1 fruit fly cellular context compared by ENCODE assay signal in genomic region chr3R:6467646-6468350, dm6.
TF ChIP-seq lines count a peak whose summit lies in the region.

No protein-coding gene starts in this region.

TF ChIP-seq in whole organism, embryonic, 481 proteins besides CTCF, POLR2A, EP300 and RAD21 (continued from another document and continues in another):
- no peak for TF ChIP-seq ERR (GFP tag; optimal IDR thresholded peaks at IDR 0.05; lab: Kevin White, UChicago)
- no peak for TF ChIP-seq CG1024 (GFP tag; IDR thresholded peaks at IDR 0.05; lab: Robert Waterston, UW)
- no peak for TF ChIP-seq Dip2 (GFP tag; IDR thresholded peaks at IDR 0.05; lab: Robert Waterston, UW)
- no peak for TF ChIP-seq CG9876 (GFP tag; optimal IDR thresholded peaks at IDR 0.05; lab: Kevin White, UChicago)
- TF ChIP-seq CG18011 (GFP tag; optimal IDR thresholded peaks at IDR 0.05; lab: Kevin White, UChicago), result no peak
- TF ChIP-seq toy (GFP tag; IDR thresholded peaks at IDR 0.05; lab: Robert Waterston, UW), result no peak
- no peak for TF ChIP-seq mirr (GFP tag; optimal IDR thresholded peaks at IDR 0.05; lab: Kevin White, UChicago)
- TF ChIP-seq chn (GFP tag; optimal IDR thresholded peaks at IDR 0.05; lab: Kevin White, UChicago), result no peak
- no peak for TF ChIP-seq CG18476 (GFP tag; optimal IDR thresholded peaks at IDR 0.05; lab: Kevin White, UChicago)
- TF ChIP-seq mld (GFP tag; IDR thresholded peaks at IDR 0.05; lab: Robert Waterston, UW; ENCODE audit: partially characterized antibody), result no peak
- peak; percentile 31; the same call in 1 of the 3 replicates for TF ChIP-seq CG17361 (GFP tag; IDR thresholded peaks at IDR 0.05; lab: Robert Waterston, UW)
- no peak for TF ChIP-seq cwo (GFP tag; optimal IDR thresholded peaks at IDR 0.05; lab: Kevin White, UChicago)
- no peak for TF ChIP-seq CG14014 (GFP tag; IDR thresholded peaks at IDR 0.05; lab: Robert Waterston, UW)
- TF ChIP-seq CG33557 (GFP tag; optimal IDR thresholded peaks at IDR 0.05; lab: Kevin White, UChicago), result peak; percentile 53
- TF ChIP-seq ato (GFP tag; IDR thresholded peaks at IDR 0.05; lab: Robert Waterston, UW; ENCODE audit: partially characterized antibody), result no peak
- peak; percentile 64 for TF ChIP-seq CG30403 (GFP tag; optimal IDR thresholded peaks at IDR 0.05; lab: Kevin White, UChicago)
- no peak for TF ChIP-seq Drgx (GFP tag; IDR thresholded peaks at IDR 0.05; lab: Robert Waterston, UW)
- no peak for TF ChIP-seq Nf-YA (GFP tag; IDR thresholded peaks at IDR 0.05; lab: Robert Waterston, UW)
- no peak for TF ChIP-seq bowl (GFP tag; IDR thresholded peaks at IDR 0.05; lab: Robert Waterston, UW)
- no peak for TF ChIP-seq CG6254 (GFP tag; optimal IDR thresholded peaks at IDR 0.05; lab: Kevin White, UChicago)
- no peak for TF ChIP-seq nau (GFP tag; optimal IDR thresholded peaks at IDR 0.05; lab: Kevin White, UChicago)
- no peak for TF ChIP-seq Bdp1 (GFP tag; optimal IDR thresholded peaks at IDR 0.05; lab: Kevin White, UChicago)
- no peak for TF ChIP-seq Max (GFP tag; optimal IDR thresholded peaks at IDR 0.05; lab: Kevin White, UChicago)
- no peak for TF ChIP-seq gce (GFP tag; IDR thresholded peaks at IDR 0.05; lab: Robert Waterston, UW)
- TF ChIP-seq Mad (GFP tag; optimal IDR thresholded peaks at IDR 0.05; lab: Kevin White, UChicago), result no peak
- TF ChIP-seq MTF-1 (GFP tag; optimal IDR thresholded peaks at IDR 0.05; lab: Kevin White, UChicago; ENCODE audit: borderline replicate concordance), result no peak
- no peak for TF ChIP-seq Tbp (GFP tag; optimal IDR thresholded peaks at IDR 0.05; lab: Kevin White, UChicago)
- TF ChIP-seq CG6765 (GFP tag; optimal IDR thresholded peaks at IDR 0.05; lab: Kevin White, UChicago), result no peak
- TF ChIP-seq CG3065 (GFP tag; optimal IDR thresholded peaks at IDR 0.05; lab: Kevin White, UChicago), result no peak
- TF ChIP-seq Hey (tag; optimal IDR thresholded peaks at IDR 0.05; lab: Kevin White, UChicago), result no peak
- no peak; the same call in 2 of the 3 replicates for TF ChIP-seq so (GFP tag; IDR thresholded peaks at IDR 0.05; lab: Robert Waterston, UW)
- TF ChIP-seq sisA (GFP tag; IDR thresholded peaks at IDR 0.05; lab: Robert Waterston, UW), result no peak
- peak; percentile 81 for TF ChIP-seq Sox102F (GFP tag; optimal IDR thresholded peaks at IDR 0.05; lab: Kevin White, UChicago)
- peak; percentile 82 for TF ChIP-seq grau (tag; optimal IDR thresholded peaks at IDR 0.05; lab: Kevin White, UChicago)
- no peak for TF ChIP-seq CG11696 (GFP tag; IDR thresholded peaks at IDR 0.05; lab: Robert Waterston, UW)
- no peak for TF ChIP-seq GATAe (GFP tag; conservative IDR thresholded peaks at IDR 0.05; lab: Robert Waterston, UW)
- TF ChIP-seq CG8924 (tag; optimal IDR thresholded peaks at IDR 0.05; lab: Kevin White, UChicago), result peak; percentile 62
- TF ChIP-seq Hr39 (optimal IDR thresholded peaks at IDR 0.05; lab: Kevin White, UChicago), result no peak
- no peak for TF ChIP-seq CG15073 (GFP tag; optimal IDR thresholded peaks at IDR 0.05; lab: Kevin White, UChicago)
- no peak for TF ChIP-seq HLHmδ (GFP tag; optimal IDR thresholded peaks at IDR 0.05; lab: Kevin White, UChicago)
- no peak for TF ChIP-seq BEAF-32 (GFP tag; optimal IDR thresholded peaks at IDR 0.05; lab: Kevin White, UChicago)
- peak; percentile 14 for TF ChIP-seq Fer2 (tag; optimal IDR thresholded peaks at IDR 0.05; lab: Kevin White, UChicago)
- peak; percentile 83 for TF ChIP-seq sd (tag; optimal IDR thresholded peaks at IDR 0.05; lab: Kevin White, UChicago)
- TF ChIP-seq exex (tag; optimal IDR thresholded peaks at IDR 0.05; lab: Kevin White, UChicago), result no peak
- no peak for TF ChIP-seq ham (GFP tag; IDR thresholded peaks at IDR 0.05; lab: Robert Waterston, UW)
- no peak for TF ChIP-seq wek (GFP tag; optimal IDR thresholded peaks at IDR 0.05; lab: Kevin White, UChicago)
- no peak for TF ChIP-seq CG8359 (GFP tag; optimal IDR thresholded peaks at IDR 0.05; lab: Kevin White, UChicago; ENCODE audit: borderline replicate concordance)
- TF ChIP-seq repo (GFP tag; optimal IDR thresholded peaks at IDR 0.05; lab: Kevin White, UChicago), result no peak
- TF ChIP-seq CG12104 (GFP tag; optimal IDR thresholded peaks at IDR 0.05; lab: Kevin White, UChicago), result no peak
- TF ChIP-seq ci (GFP tag; IDR thresholded peaks at IDR 0.05; lab: Robert Waterston, UW), result peak; percentile 54; the same call in 1 of the 3 replicates
- TF ChIP-seq D (optimal IDR thresholded peaks at IDR 0.05; lab: Kevin White, UChicago), result no peak
- no peak for TF ChIP-seq D (GFP tag; optimal IDR thresholded peaks at IDR 0.05; lab: Kevin White, UChicago)
- TF ChIP-seq zfh2 (GFP tag; optimal IDR thresholded peaks at IDR 0.05; lab: Kevin White, UChicago), result no peak
- peak; percentile 22; the same call in 1 of the 2 replicates for TF ChIP-seq CG31441 (GFP tag; IDR thresholded peaks at IDR 0.05; lab: Robert Waterston, UW)
- TF ChIP-seq CG9437 (GFP tag; optimal IDR thresholded peaks at IDR 0.05; lab: Kevin White, UChicago), result peak; percentile 56
- TF ChIP-seq CG8478 (optimal IDR thresholded peaks at IDR 0.05; lab: Kevin White, UChicago), result no peak
- TF ChIP-seq MBD-R2 (GFP tag; IDR thresholded peaks at IDR 0.05; lab: Robert Waterston, UW), result no peak
- peak; percentile 50 for TF ChIP-seq CG2875 (GFP tag; optimal IDR thresholded peaks at IDR 0.05; lab: Kevin White, UChicago)
- peak; percentile 47 for TF ChIP-seq CG1602 (GFP tag; optimal IDR thresholded peaks at IDR 0.05; lab: Kevin White, UChicago)
- no peak for TF ChIP-seq vnd (GFP tag; IDR thresholded peaks at IDR 0.05; lab: Robert Waterston, UW; ENCODE audit: partially characterized antibody)
- no peak for TF ChIP-seq Antp (GFP tag; optimal IDR thresholded peaks at IDR 0.05; lab: Kevin White, UChicago)
- TF ChIP-seq dpn (GFP tag; optimal IDR thresholded peaks at IDR 0.05; lab: Kevin White, UChicago), result peak in 1 of 2 experiments; percentile 51
- TF ChIP-seq lab (GFP tag; optimal IDR thresholded peaks at IDR 0.05; lab: Kevin White, UChicago), result no peak
- no peak for TF ChIP-seq CG6689 (GFP tag; IDR thresholded peaks at IDR 0.05; lab: Robert Waterston, UW)
- TF ChIP-seq psq (GFP tag; optimal IDR thresholded peaks at IDR 0.05; lab: Kevin White, UChicago), result no peak
- peak; percentile 19 for TF ChIP-seq CG8944 (GFP tag; optimal IDR thresholded peaks at IDR 0.05; lab: Kevin White, UChicago)
- no peak for TF ChIP-seq sna (GFP tag; IDR thresholded peaks at IDR 0.05; lab: Robert Waterston, UW; ENCODE audit: partially characterized antibody)
- no peak for TF ChIP-seq Chrac-16 (GFP tag; optimal IDR thresholded peaks at IDR 0.05; lab: Kevin White, UChicago)
- TF ChIP-seq her (GFP tag; optimal IDR thresholded peaks at IDR 0.05; lab: Kevin White, UChicago), result no peak
- no peak for TF ChIP-seq mam (GFP tag; optimal IDR thresholded peaks at IDR 0.05; lab: Kevin White, UChicago)
- no peak for TF ChIP-seq Asciz (GFP tag; optimal IDR thresholded peaks at IDR 0.05; lab: Kevin White, UChicago)
- no peak for TF ChIP-seq Neu2 (GFP tag; optimal IDR thresholded peaks at IDR 0.05; lab: Kevin White, UChicago; ENCODE audit: borderline replicate concordance)
- no peak for TF ChIP-seq CG6791 (GFP tag; IDR thresholded peaks at IDR 0.05; lab: Robert Waterston, UW; ENCODE audit: partially characterized antibody)
- no peak for TF ChIP-seq schlank (tag; optimal IDR thresholded peaks at IDR 0.05; lab: Kevin White, UChicago)
- TF ChIP-seq oc (tag; optimal IDR thresholded peaks at IDR 0.05; lab: Kevin White, UChicago), result peak; percentile 59
- no peak for TF ChIP-seq zen (tag; optimal IDR thresholded peaks at IDR 0.05; lab: Kevin White, UChicago)
- TF ChIP-seq CG4617 (GFP tag; optimal IDR thresholded peaks at IDR 0.05; lab: Kevin White, UChicago; ENCODE audit: borderline replicate concordance), result no peak
- TF ChIP-seq onecut (GFP tag; IDR thresholded peaks at IDR 0.05; lab: Robert Waterston, UW), result no peak
- no peak for TF ChIP-seq jigr1 (GFP tag; IDR thresholded peaks at IDR 0.05; lab: Robert Waterston, UW)
- no peak for TF ChIP-seq ara (GFP tag; IDR thresholded peaks at IDR 0.05; lab: Robert Waterston, UW)
- no peak for TF ChIP-seq fd96Cb (tag; optimal IDR thresholded peaks at IDR 0.05; lab: Kevin White, UChicago)
- TF ChIP-seq TFAM (GFP tag; optimal IDR thresholded peaks at IDR 0.05; lab: Kevin White, UChicago), result no peak
- peak; percentile 62 for TF ChIP-seq CG16863 (GFP tag; optimal IDR thresholded peaks at IDR 0.05; lab: Kevin White, UChicago)
- TF ChIP-seq CG4328 (GFP tag; optimal IDR thresholded peaks at IDR 0.05; lab: Kevin White, UChicago), result peak; percentile 14
- TF ChIP-seq CG14050 (GFP tag; IDR thresholded peaks at IDR 0.05; lab: Robert Waterston, UW), result no peak
- no peak for TF ChIP-seq zen2 (GFP tag; IDR thresholded peaks at IDR 0.05; lab: Robert Waterston, UW; ENCODE audit: partially characterized antibody)
- no peak for TF ChIP-seq CG15696 (tag; optimal IDR thresholded peaks at IDR 0.05; lab: Kevin White, UChicago)
- TF ChIP-seq CG6813 (GFP tag; optimal IDR thresholded peaks at IDR 0.05; lab: Kevin White, UChicago), result no peak
- no peak for TF ChIP-seq CG7372 (GFP tag; IDR thresholded peaks at IDR 0.05; lab: Robert Waterston, UW)
- no peak for TF ChIP-seq CG12769 (tag; optimal IDR thresholded peaks at IDR 0.05; lab: Kevin White, UChicago)
- no peak for TF ChIP-seq CG1647 (GFP tag; optimal IDR thresholded peaks at IDR 0.05; lab: Kevin White, UChicago)
- no peak for TF ChIP-seq CG12942 (GFP tag; optimal IDR thresholded peaks at IDR 0.05; lab: Kevin White, UChicago)
- TF ChIP-seq slbo (GFP tag; IDR thresholded peaks at IDR 0.05; lab: Robert Waterston, UW), result no peak
- no peak for TF ChIP-seq CG5245 (GFP tag; optimal IDR thresholded peaks at IDR 0.05; lab: Kevin White, UChicago)
- no peak for TF ChIP-seq Dref (GFP tag; IDR thresholded peaks at IDR 0.05; lab: Robert Waterston, UW)
- no peak for TF ChIP-seq tup (GFP tag; optimal IDR thresholded peaks at IDR 0.05; lab: Kevin White, UChicago)
- peak; percentile 51 for TF ChIP-seq Nf-YB (GFP tag; optimal IDR thresholded peaks at IDR 0.05; lab: Kevin White, UChicago)
- no peak for TF ChIP-seq ap (GFP tag; IDR thresholded peaks at IDR 0.05; lab: Robert Waterston, UW)
- TF ChIP-seq CG3163 (GFP tag; optimal IDR thresholded peaks at IDR 0.05; lab: Kevin White, UChicago), result no peak
- TF ChIP-seq CG31224 (GFP tag; IDR thresholded peaks at IDR 0.05; lab: Robert Waterston, UW), result no peak
- no peak for TF ChIP-seq CG6175 (GFP tag; IDR thresholded peaks at IDR 0.05; lab: Robert Waterston, UW)
- TF ChIP-seq Ssrp (tag; optimal IDR thresholded peaks at IDR 0.05; lab: Kevin White, UChicago), result peak; percentile 79
- TF ChIP-seq nmo (GFP tag; optimal IDR thresholded peaks at IDR 0.05; lab: Kevin White, UChicago), result peak; percentile 90
- TF ChIP-seq pzg (GFP tag; optimal IDR thresholded peaks at IDR 0.05; lab: Kevin White, UChicago), result no peak
- TF ChIP-seq Jarid2 (GFP tag; optimal IDR thresholded peaks at IDR 0.05; lab: Kevin White, UChicago), result no peak
- no peak for TF ChIP-seq CG15479 (GFP tag; optimal IDR thresholded peaks at IDR 0.05; lab: Kevin White, UChicago)
- no peak for TF ChIP-seq sqz (GFP tag; optimal IDR thresholded peaks at IDR 0.05; lab: Kevin White, UChicago)
- TF ChIP-seq amos (GFP tag; IDR thresholded peaks at IDR 0.05; lab: Robert Waterston, UW; ENCODE audit: partially characterized antibody), result no peak
- TF ChIP-seq D19B (GFP tag; optimal IDR thresholded peaks at IDR 0.05; lab: Kevin White, UChicago), result no peak
- TF ChIP-seq C15 (GFP tag; IDR thresholded peaks at IDR 0.05; lab: Robert Waterston, UW), result no peak
- TF ChIP-seq pfk (GFP tag; optimal IDR thresholded peaks at IDR 0.05; lab: Kevin White, UChicago), result no peak
- TF ChIP-seq dmrt11E (tag; optimal IDR thresholded peaks at IDR 0.05; lab: Kevin White, UChicago), result peak; percentile 58
- peak; percentile 67 for TF ChIP-seq CG15269 (tag; optimal IDR thresholded peaks at IDR 0.05; lab: Kevin White, UChicago)
- TF ChIP-seq cato (GFP tag; optimal IDR thresholded peaks at IDR 0.05; lab: Kevin White, UChicago; ENCODE audit: borderline replicate concordance), result no peak
- TF ChIP-seq Optix (GFP tag; IDR thresholded peaks at IDR 0.05; lab: Robert Waterston, UW), result no peak
- no peak for TF ChIP-seq HHEX (GFP tag; optimal IDR thresholded peaks at IDR 0.05; lab: Kevin White, UChicago)
- TF ChIP-seq Mrtf (GFP tag; IDR thresholded peaks at IDR 0.05; lab: Robert Waterston, UW), result no peak
- peak; percentile 21 for TF ChIP-seq CG10267 (tag; optimal IDR thresholded peaks at IDR 0.05; lab: Kevin White, UChicago)
- no peak for TF ChIP-seq zfh1 (GFP tag; IDR thresholded peaks at IDR 0.05; lab: Robert Waterston, UW)
- no peak for TF ChIP-seq otp (GFP tag; IDR thresholded peaks at IDR 0.05; lab: Robert Waterston, UW)
- TF ChIP-seq CG10321 (GFP tag; IDR thresholded peaks at IDR 0.05; lab: Robert Waterston, UW), result no peak
- TF ChIP-seq Rx (GFP tag; IDR thresholded peaks at IDR 0.05; lab: Robert Waterston, UW), result no peak
- TF ChIP-seq CG3281 (GFP tag; optimal IDR thresholded peaks at IDR 0.05; lab: Kevin White, UChicago), result no peak
- TF ChIP-seq chif (GFP tag; optimal IDR thresholded peaks at IDR 0.05; lab: Kevin White, UChicago), result peak in 1 of 2 experiments; percentile 58
- no peak for TF ChIP-seq pros (GFP tag; optimal IDR thresholded peaks at IDR 0.05; lab: Kevin White, UChicago)
- TF ChIP-seq jing (GFP tag; optimal IDR thresholded peaks at IDR 0.05; lab: Kevin White, UChicago), result peak; percentile 4
- peak; percentile 54 for TF ChIP-seq jumu (GFP tag; optimal IDR thresholded peaks at IDR 0.05; lab: Kevin White, UChicago)
- no peak for TF ChIP-seq eyg (GFP tag; optimal IDR thresholded peaks at IDR 0.05; lab: Kevin White, UChicago)
- TF ChIP-seq CG13424 (tag; optimal IDR thresholded peaks at IDR 0.05; lab: Kevin White, UChicago), result peak; percentile 85
- peak in 1 of 3 experiments; percentile 7 for TF ChIP-seq Stat92E (GFP tag; optimal IDR thresholded peaks at IDR 0.05; lab: Kevin White, UChicago)
- TF ChIP-seq CG9609 (GFP tag; optimal IDR thresholded peaks at IDR 0.05; lab: Kevin White, UChicago), result no peak
- no peak for TF ChIP-seq CG32532 (GFP tag; IDR thresholded peaks at IDR 0.05; lab: Robert Waterston, UW)
- TF ChIP-seq CG7357 (GFP tag; IDR thresholded peaks at IDR 0.05; lab: Robert Waterston, UW), result no peak
- no peak for TF ChIP-seq vvl (GFP tag; IDR thresholded peaks at IDR 0.05; lab: Robert Waterston, UW)
- no peak for TF ChIP-seq tll (GFP tag; optimal IDR thresholded peaks at IDR 0.05; lab: Kevin White, UChicago)
- peak; percentile 66 for TF ChIP-seq CG1529 (GFP tag; optimal IDR thresholded peaks at IDR 0.05; lab: Kevin White, UChicago)
- TF ChIP-seq luna (GFP tag; optimal IDR thresholded peaks at IDR 0.05; lab: Kevin White, UChicago), result no peak
- TF ChIP-seq CG13894 (tag; optimal IDR thresholded peaks at IDR 0.05; lab: Kevin White, UChicago), result no peak
